Worm (Caenorhabditis elegans): ENCODE measurements around the gene ckc-1.

DNA sequence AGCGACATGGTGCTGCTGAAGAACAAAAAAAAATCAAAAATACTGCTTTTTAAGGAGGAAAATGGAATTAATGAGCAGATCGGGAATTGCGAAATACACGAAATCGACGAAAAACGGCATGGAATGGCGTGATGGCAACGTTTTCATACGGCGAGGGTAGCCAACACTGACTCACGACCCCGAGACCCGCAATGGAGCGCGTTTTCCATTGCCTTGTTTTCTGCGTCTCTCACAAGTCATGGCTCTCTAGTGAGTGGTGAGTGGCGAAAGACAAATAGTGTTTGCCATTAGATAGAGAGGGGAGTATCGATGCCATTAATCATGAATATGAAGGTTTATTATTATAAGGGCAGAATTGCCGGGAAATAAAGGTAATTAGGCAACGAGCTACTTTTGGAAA lies 29.3 kb downstream of the ckc-1 start, which contains the start of gene C18B2.4:
- peak; percentile 67 for TF ChIP-seq nhr-20 (tag; optimal IDR thresholded peaks at IDR 0.05)
- no peak for TF ChIP-seq sptf-1 (tag; optimal IDR thresholded peaks at IDR 0.05)
- TF ChIP-seq fos-1 (tag; optimal IDR thresholded peaks at IDR 0.05) = peak; percentile 57
- no peak for TF ChIP-seq pqm-1 (tag; optimal IDR thresholded peaks at IDR 0.05)
- no peak for TF ChIP-seq nhr-90 (tag; optimal IDR thresholded peaks at IDR 0.05; ENCODE audit: poor library complexity)
- TF ChIP-seq aly-2 (tag; optimal IDR thresholded peaks at IDR 0.05) = no peak

Measured in whole organism, L1 larva.